Worm (Caenorhabditis elegans) whole organism, early embryonic: ENCODE measurements around the gene ZK892.5.

Source experiments
- B0310.2 ChIP-seq: sonication (generic microtip); optimal IDR thresholded peaks from 2 replicates; lab custom pipeline; 2016; ENCODE audit warnings: mild to moderate bottlenecking, missing genetic modification characterization, missing compliant biosample characterization
- F13C5.2 ChIP-seq: sonication (generic microtip); optimal IDR thresholded peaks from 2 replicates; lab custom pipeline; 2017; ENCODE audit warnings: mild to moderate bottlenecking, missing genetic modification characterization, inconsistent platforms, missing compliant biosample characterization
- ama-1 ChIP-seq: fragments of 150-350 bp; optimal IDR thresholded peaks from 2 replicates; lab custom pipeline; 2014
- ceh-13 ChIP-seq: fragments of 200-800 bp; sonication (Bioruptor generic); optimal IDR thresholded peaks from 2 replicates; lab custom pipeline; 2018; ENCODE audit warnings: mild to moderate bottlenecking, missing genetic modification characterization, missing compliant biosample characterization
- hmg-4 ChIP-seq: fragments of 200-800 bp; sonication (Bioruptor generic); optimal IDR thresholded peaks from 2 replicates; lab custom pipeline; 2018; ENCODE audit warnings: mild to moderate bottlenecking, missing genetic modification characterization, missing compliant biosample characterization
- pes-1 ChIP-seq: fragments of 200-800 bp; sonication (Bioruptor generic); IDR thresholded peaks from 2 replicates; pipeline ENCODE4 v1.3.6; 2022; ENCODE audit warnings: missing genetic modification reagents, missing genetic modification characterization, missing compliant biosample characterization

- TF ChIP-seq pes-1 (GFP tag; lab: Robert Waterston, UW) (no peak), ama-1 (lab: Kevin White, UChicago) (no peak), ceh-13 (no peak), F13C5.2 (no peak), hmg-4 (GFP tag; lab: Kevin White, UChicago) (no peak), B0310.2 (tag; lab: Kevin White, UChicago) (no peak)
These were observed 37.7 kb downstream of the ZK892.5 start for ce11 chrII:10045670-10046069.
